Fruit fly (Drosophila melanogaster): ENCODE data around the gene CG14137.
"Not testable (repeated sequence)": the region's sequence is repeated elsewhere in the genome, so short reads cannot be mapped to it uniquely, and the experiment has no call there.

The CG14137 gene

DNA sequence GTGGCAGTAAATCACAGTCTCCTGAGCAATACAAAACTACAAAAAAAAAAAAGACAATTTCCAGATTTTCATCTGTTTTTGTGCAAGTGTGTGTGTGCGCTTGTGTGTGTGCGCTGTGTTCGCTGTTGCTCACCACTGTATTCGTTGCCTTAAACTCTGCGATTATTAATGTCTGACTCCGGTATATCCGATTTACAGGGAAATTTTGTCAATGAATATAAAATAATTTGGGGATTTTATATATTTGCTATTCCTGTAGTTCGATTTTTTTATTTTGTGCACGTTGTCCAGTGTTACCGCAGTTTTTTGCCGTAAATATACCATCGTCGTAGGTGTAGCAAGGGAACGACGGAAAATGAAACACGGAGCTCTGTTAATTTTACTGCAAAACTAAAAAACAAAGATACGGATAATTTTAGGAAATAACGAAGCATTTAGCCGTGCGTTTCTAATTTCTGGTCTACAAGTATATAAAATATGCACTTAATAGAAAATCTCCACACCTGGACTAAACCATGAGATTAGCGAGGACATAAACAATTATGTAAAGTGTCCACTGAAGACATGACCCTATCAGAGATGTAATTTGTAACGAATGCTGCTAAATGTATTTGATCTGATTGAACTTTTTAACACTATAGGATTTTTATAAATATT lies 9.4 kb upstream of the CG14137 start, which contains the start of gene Duba:
Gene Duba (minus strand): TSS at position 313 of the 657 bp plus-strand sequence.
- TF ChIP-seq CG8478 (optimal IDR thresholded peaks at IDR 0.05) = no peak
- TF ChIP-seq CTCF (optimal IDR thresholded peaks at IDR 0.05) = no peak

DNA sequence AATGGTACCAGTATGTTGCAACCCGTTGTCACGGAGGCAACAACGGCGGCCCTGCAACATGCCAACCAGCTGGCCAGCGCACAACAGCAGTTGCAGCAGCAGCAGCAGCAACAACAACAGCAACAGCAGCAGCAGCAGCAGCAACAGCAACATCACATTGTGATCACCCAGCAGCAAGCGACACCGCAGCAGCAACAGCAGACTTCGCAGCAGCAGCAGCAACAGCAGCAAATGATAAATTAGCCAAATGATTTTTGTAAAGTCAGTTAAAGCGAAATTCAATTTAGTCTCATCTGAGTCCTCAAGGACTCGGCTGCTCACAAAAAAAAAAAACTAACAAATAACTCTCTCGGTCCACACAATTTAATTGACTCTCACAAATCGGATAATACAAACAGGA lies 4.4 kb upstream of the CG14137 start:
- TF ChIP-seq CG8478 (optimal IDR thresholded peaks at IDR 0.05) (no peak), CTCF (optimal IDR thresholded peaks at IDR 0.05) (no peak)

DNA sequence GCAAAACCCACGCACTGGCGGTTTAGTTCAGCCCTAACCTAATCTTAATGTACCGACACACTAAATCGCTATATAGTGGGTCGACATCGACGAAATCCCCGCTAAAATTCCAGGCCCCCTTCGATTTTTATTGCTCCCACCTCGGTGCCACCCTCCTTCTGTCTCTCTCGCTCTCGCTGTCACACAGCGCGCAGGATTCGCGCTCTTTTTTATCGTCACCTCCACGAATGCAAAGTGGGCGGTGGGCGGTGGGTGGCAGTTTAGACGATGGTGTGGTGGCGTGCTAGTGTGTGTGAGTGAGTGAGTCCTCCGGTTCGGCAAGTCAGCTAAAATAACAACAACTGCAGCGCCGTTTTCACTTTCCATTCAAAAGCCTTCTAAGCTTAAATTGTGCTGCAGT lies 2.2 kb upstream of the CG14137 start:
- no peak for TF ChIP-seq CTCF (optimal IDR thresholded peaks at IDR 0.05)
- no peak for TF ChIP-seq CG8478 (optimal IDR thresholded peaks at IDR 0.05)

DNA sequence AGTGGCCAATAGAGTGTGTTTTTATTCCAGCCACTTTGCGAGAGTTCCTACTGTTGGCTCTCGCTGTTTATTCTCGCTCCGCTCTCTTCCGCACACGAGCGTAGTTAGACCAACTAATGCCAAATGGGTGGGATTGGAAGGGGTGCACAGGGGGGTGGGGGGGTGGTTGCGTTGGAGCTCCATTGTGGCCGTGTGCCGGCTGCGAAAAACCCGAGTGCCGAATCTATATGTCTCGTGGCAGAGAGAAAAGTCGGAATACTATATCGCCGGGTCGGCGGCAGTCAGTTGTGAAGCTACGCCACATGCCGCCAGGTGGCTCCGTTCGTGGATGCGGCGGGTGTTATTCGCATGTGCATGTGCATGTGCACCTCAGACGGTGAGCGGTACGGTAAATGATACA lies 1.3 kb upstream of the CG14137 start:
- TF ChIP-seq CTCF (optimal IDR thresholded peaks at IDR 0.05) = no peak
- TF ChIP-seq CG8478 (optimal IDR thresholded peaks at IDR 0.05) = no peak

DNA sequence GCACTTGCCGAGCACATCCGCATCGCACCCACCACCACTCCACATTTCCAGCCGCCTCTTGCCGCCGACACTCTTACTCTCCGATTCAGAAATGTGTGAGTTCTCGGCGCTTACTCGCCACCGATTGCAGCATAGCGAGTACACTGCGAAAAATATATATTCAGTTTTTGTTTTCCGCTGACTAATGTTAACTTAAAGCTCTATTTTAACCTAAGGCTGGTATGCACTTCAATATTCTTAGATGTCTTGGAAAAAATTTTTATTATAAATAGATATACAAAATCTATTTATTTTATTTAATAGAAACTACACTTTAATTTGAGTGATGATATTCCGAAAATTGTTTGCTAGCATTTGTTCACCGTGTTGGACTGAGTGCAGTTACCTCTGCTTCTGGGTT lies 610 bp downstream of the CG14137 start:
- TF ChIP-seq CTCF (optimal IDR thresholded peaks at IDR 0.05) (no peak), CG8478 (optimal IDR thresholded peaks at IDR 0.05) (no peak)

DNA sequence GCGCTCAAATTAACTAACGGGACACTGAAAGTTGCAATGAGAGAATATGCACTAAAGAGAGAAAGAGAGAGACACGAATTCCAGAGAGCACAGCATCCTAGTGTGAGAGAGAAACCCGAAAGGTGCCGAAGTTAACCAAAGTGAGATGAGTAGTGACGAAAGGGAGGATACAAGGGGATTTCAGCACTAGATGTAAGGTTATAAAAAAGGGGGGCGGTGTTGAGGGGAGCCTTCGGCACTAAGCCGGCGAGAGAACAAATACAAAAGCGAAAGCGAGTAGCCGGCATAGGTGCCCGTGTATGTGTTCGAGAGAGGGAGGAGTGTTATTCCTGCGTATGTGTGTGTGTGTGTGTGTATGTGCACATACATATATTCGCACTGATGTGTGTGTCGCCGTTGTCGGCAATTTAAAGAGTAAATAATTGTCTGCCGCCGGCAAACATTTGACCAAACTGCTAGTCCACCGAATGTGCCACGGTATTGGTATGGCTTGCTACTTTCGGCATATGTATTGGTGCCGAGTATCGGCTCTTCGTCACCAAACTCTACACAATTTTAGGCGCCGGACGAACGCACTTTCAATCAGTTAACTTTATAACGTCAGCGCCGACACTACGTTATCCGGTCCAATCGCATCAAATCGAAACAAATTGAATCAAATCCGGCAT lies 3.1 kb downstream of the CG14137 start, which contains the start of gene CG7368:
Gene CG7368 (plus strand): TSS at position 618 of the 668 bp plus-strand sequence.
- TF ChIP-seq CTCF (optimal IDR thresholded peaks at IDR 0.05) (no peak), CG8478 (optimal IDR thresholded peaks at IDR 0.05) (no peak)

DNA sequence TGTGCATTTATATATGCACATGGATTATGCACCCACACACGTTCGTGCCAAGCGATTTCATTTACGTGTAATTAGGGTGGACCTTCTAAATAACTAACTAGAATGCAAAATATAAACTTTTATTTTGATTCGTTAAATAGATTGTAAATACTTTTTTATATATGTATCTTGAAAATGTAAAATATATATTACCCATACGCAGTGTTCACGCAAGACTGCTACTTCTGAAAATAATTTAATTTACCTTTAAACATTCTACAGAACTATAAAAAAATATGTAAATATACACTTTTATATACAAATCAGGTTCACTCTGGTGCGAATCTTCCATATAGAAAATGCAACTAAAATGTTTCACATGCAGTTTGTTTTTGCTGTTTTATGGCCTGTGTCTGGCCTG lies 6.1 kb downstream of the CG14137 start:
- TF ChIP-seq CTCF (optimal IDR thresholded peaks at IDR 0.05) (no peak), CG8478 (optimal IDR thresholded peaks at IDR 0.05) (no peak)

DNA sequence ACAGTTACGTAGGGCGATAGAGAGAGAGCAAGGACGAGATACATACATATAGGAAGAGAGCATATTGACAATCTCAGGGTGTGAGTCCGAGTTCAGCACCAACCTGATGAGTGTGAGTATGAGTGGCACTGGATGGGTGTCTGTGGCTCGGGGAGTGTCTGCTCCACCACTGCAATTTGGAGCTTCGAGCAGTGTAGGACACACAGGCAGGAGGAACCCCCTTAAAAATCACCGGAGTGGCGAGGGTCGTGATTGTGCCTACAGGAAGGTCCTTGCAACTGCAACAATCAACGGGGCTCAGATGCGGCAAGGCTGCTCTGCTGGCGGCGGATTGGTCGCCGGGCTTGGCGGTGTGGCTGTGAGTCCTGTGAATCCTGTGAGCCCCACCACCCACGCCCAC lies 8.1 kb downstream of the CG14137 start:
- no peak for TF ChIP-seq CTCF (optimal IDR thresholded peaks at IDR 0.05)
- TF ChIP-seq CG8478 (optimal IDR thresholded peaks at IDR 0.05) = no peak

DNA sequence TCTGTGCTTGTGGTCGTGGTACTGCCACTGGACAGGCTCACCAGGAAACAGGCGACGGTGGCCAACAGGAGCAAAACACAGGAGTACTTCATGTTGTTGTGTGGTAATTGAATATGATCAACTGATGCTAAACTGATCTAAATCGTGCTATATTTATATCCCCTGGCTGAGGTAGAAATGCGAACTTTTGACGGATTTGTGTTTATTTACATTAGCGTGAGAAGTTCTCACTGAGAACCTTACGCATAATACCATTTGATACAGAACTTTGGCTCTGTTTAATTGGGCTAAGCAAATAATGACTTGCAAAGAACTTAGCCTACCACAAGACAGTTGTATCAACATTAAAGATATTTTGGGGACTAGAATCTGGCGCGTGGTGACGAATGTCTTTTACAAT lies 8.7 kb downstream of the CG14137 start, which contains the start of gene CG33268:
Gene CG33268 (minus strand): TSS at position 101 of the 400 bp plus-strand sequence.
- TF ChIP-seq CTCF (optimal IDR thresholded peaks at IDR 0.05) = no peak
- TF ChIP-seq CG8478 (optimal IDR thresholded peaks at IDR 0.05) = no peak

DNA sequence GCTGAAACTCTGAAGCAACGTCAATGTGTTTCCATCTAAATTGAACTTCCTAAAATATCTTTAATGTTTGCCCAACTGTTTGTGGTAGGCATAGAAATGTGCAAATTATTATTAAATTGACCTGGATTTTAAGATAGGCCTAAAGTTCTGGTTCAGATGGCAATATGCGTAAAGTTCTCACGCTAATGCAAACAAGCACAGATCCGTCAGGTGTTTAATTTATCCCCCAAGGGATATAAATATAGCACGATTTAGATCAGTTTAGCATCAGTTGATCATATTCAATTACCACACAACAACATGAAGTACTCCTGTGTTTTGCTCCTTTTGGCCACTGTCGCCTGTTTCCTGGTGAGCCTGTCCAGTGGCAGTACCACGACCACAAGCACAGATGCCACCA lies 10.5 kb downstream of the CG14137 start, which contains the start of gene CG7377:
Gene CG7377 (plus strand): TSS at position 301 of the 400 bp plus-strand sequence.
- not testable (repeated sequence) for TF ChIP-seq CTCF, CG8478 (optimal IDR thresholded peaks at IDR 0.05)

DNA sequence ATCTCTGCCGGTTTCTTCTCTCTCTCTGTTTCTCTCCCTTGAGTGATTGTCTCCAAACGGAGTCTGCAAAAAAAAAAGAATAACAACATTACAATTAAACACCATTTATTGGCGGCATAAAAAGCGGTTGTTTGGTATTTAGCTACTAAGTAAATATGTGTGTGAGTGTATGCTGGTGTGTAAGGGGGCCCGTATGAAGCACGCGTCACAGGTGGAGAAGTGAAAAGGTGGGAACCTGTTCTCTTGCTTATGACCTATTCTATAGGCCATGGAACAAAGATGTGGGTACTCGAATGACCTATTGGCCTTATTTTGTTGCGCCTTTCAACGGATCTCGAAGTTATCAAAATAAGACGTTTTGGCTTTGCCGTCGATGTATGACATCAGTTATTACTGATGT lies 11.3 kb downstream of the CG14137 start:
- TF ChIP-seq CTCF (optimal IDR thresholded peaks at IDR 0.05) (no peak), CG8478 (optimal IDR thresholded peaks at IDR 0.05) (no peak)

DNA sequence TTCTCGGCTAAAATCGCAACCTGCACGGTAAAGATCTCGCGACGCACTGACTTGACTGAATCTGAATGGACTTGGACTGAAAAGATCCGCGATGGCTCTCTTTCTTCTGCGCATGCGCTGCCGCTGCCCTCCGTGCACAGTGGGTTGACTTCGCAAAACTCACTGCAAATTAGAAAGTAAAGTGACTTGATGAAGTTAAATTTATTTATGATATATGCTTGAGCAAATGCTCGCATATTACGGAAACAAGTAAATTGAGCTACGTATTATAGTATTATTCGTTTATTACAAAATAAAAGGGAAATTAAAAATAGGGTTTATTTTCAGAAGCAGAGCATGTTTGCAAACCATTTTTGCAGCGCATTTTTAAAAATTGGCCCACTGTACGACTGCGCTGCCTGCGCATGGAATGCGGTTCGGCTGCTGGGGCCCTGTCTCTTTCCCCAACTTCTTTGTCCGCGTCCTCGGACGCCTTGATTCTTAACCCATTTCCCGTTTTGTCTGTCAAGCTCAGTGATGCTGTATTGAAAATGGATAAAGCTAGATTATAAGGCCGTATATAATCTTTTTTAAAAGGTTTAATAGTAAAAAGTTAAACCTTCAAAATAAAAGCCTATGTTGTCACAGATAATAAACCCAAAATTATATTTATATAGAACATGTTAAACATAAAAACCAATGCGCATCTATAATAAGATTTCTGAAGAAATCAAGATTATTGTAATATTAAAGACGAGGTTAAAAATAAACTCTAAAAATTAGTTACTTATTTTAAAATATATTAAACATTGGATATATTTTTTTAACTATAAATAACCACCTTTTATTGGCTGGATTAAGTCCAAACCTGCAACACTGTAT lies 11.9 kb downstream of the CG14137 start, which contains the start of gene rt:
Gene rt (minus strand): TSS at position 51 of the 861 bp plus-strand sequence.
- no peak for TF ChIP-seq CG8478 (optimal IDR thresholded peaks at IDR 0.05)
- no peak for TF ChIP-seq CTCF (optimal IDR thresholded peaks at IDR 0.05)

DNA sequence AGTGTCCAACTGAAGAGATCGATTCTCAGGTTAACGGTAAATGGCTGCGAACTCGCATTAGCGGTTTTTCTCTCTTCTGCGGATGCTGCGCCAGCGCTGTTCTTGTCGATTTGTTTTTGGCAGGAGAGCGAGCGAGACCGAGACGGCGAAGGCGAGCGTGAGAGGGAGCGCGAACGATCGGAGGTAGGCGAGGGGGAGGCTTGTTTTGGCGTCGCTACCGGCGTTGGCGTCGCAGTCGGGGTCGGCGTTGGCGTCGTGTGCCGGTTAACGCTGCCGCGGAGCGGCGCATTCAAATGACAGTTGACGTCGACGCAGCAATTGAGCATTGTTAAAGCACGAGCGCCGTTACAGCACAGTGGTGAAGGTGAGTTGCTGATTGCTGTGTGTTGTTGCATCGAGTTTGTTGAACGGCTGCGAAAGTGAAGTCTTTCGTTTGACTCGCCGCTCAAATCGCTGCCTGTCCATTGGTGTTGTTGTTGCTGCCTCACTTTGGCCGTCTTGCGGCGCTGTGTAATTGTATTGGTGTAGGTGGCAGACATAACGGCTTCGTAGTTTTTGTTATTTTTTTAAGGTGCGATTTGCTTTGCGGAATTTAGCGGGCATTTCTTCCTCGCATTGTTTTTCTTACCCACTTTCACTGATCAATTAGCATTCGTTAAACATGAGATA lies 12.9 kb downstream of the CG14137 start:
- TF ChIP-seq CG8478 (optimal IDR thresholded peaks at IDR 0.05) = no peak
- TF ChIP-seq CTCF (optimal IDR thresholded peaks at IDR 0.05) = no peak

DNA sequence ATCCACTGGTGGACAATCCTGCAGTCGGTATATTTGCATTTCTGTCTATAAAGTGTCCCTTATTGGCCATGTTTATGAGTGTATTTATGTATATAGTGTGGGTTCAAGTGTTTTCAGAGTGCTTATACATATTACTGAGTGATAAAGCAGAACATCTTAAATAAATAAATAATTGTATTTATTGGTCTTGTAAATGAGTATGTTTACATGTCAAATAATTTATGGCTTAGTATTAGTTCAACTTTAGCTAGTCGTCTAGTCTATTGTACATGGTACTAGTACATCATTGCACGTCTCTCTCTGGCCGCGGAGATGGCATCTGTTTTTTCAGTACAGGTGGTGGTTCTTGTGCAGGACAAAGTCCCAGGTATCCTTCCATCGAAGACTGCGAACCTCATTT lies 15.9 kb downstream of the CG14137 start, which contains the start of gene CG32086:
Gene CG32086 (minus strand): TSS at position 101 of the 400 bp plus-strand sequence.
- TF ChIP-seq CTCF (optimal IDR thresholded peaks at IDR 0.05) (no peak), CG8478 (optimal IDR thresholded peaks at IDR 0.05) (no peak)

All from S2 (cell line).